Fruit fly (Drosophila melanogaster): ENCODE data around the gene U2af38.

The U2af38 gene

dm6 chr2L:309177-309576, 14.7 kb upstream of the U2af38 start (continued):
- TF ChIP-seq CG17568 (GFP tag; optimal IDR thresholded peaks at IDR 0.05) (no peak), CG10959 (GFP tag; IDR thresholded peaks at IDR 0.05) (no peak), CG3163 (GFP tag; optimal IDR thresholded peaks at IDR 0.05) (no peak), CG14014 (GFP tag; IDR thresholded peaks at IDR 0.05) (no peak), D (optimal IDR thresholded peaks at IDR 0.05) (no peak), D (GFP tag; optimal IDR thresholded peaks at IDR 0.05) (no peak), gro (GFP tag; optimal IDR thresholded peaks at IDR 0.05) (peak; percentile 13), ranshi (GFP tag; IDR thresholded peaks at IDR 0.05) (no peak), Oli (tag; optimal IDR thresholded peaks at IDR 0.05) (peak; percentile 6), CG17829 (tag; optimal IDR thresholded peaks at IDR 0.05) (no peak), gt (GFP tag; IDR thresholded peaks at IDR 0.05) (no peak), CG17328 (GFP tag; IDR thresholded peaks at IDR 0.05) (no peak), CG17361 (GFP tag; IDR thresholded peaks at IDR 0.05) (0 out of 3 replicates have a peak, but pooled peaks have one; percentile 12), Xrp1 (GFP tag; IDR thresholded peaks at IDR 0.05) (0 out of 2 replicates have a peak, but pooled peaks have one; percentile 28), PHDP (tag; optimal IDR thresholded peaks at IDR 0.05) (peak; percentile 30), fd102C (GFP tag; optimal IDR thresholded peaks at IDR 0.05) (no peak), Pdp1 (GFP tag; optimal IDR thresholded peaks at IDR 0.05) (peak; percentile 1 to 22), ind (GFP tag; optimal IDR thresholded peaks at IDR 0.05) (peak; percentile 13), pros (GFP tag; optimal IDR thresholded peaks at IDR 0.05) (no peak), dm (GFP tag; optimal IDR thresholded peaks at IDR 0.05) (no peak), CG11456 (GFP tag; IDR thresholded peaks at IDR 0.05) (0 out of 3 replicates have a peak, but pooled peaks have one; percentile 43), HLH54F (GFP tag; optimal IDR thresholded peaks at IDR 0.05) (peak; percentile 18), sr (GFP tag; IDR thresholded peaks at IDR 0.05) (no peak), Sry-β (GFP tag; optimal IDR thresholded peaks at IDR 0.05) (no peak), CG5953 (GFP tag; IDR thresholded peaks at IDR 0.05) (no peak), CG13894 (tag; optimal IDR thresholded peaks at IDR 0.05) (peak; percentile 21), Rfx (GFP tag; IDR thresholded peaks at IDR 0.05) (0 out of 2 replicates have a peak, but pooled peaks have one; percentile 47), CG18599 (GFP tag; optimal IDR thresholded peaks at IDR 0.05) (peak; percentile 37), CG11504 (tag; optimal IDR thresholded peaks at IDR 0.05) (peak; percentile 31), Aef1 (GFP tag; IDR thresholded peaks at IDR 0.05) (no peak), sens (GFP tag) (peak; percentile 62), Meics (GFP tag; optimal IDR thresholded peaks at IDR 0.05) (peak; percentile 19), CG9932 (GFP tag; IDR thresholded peaks at IDR 0.05) (peak; percentile 29; the same call in 1 of the 2 replicates), ara (GFP tag; IDR thresholded peaks at IDR 0.05) (no peak), Ets65A (GFP tag) (peak; percentile 90), Sox102F (GFP tag; optimal IDR thresholded peaks at IDR 0.05) (peak; percentile 35), Dip3 (GFP tag; optimal IDR thresholded peaks at IDR 0.05) (peak; percentile 16), CG8089 (GFP tag; optimal IDR thresholded peaks at IDR 0.05) (no peak), CG7928 (GFP tag; optimal IDR thresholded peaks at IDR 0.05) (no peak), gce (GFP tag; IDR thresholded peaks at IDR 0.05) (no peak), shn (GFP tag; optimal IDR thresholded peaks at IDR 0.05) (peak; percentile 26), Deaf1 (tag; optimal IDR thresholded peaks at IDR 0.05) (no peak), vvl (GFP tag; IDR thresholded peaks at IDR 0.05) (peak; percentile 12; the same call in 1 of the 2 replicates), CG4282 (GFP tag; optimal IDR thresholded peaks at IDR 0.05) (no peak), CG7839 (tag; optimal IDR thresholded peaks at IDR 0.05) (peak; percentile 33), CG11398 (GFP tag; optimal IDR thresholded peaks at IDR 0.05) (no peak), lmd (GFP tag; IDR thresholded peaks at IDR 0.05) (peak; percentile 54), schlank (tag; optimal IDR thresholded peaks at IDR 0.05) (no peak), sim (GFP tag; IDR thresholded peaks at IDR 0.05) (no peak), Ssrp (tag; optimal IDR thresholded peaks at IDR 0.05) (no peak), CG17385 (GFP tag; optimal IDR thresholded peaks at IDR 0.05) (peak; percentile 28), CG7786 (GFP tag; optimal IDR thresholded peaks at IDR 0.05) (peak; percentile 29)
